Worm (Caenorhabditis elegans) whole organism, late embryonic: ENCODE measurements around the gene F28B4.3.

ENCODE experiments used
- ama-1 ChIP-seq: fragments of 150-350 bp; optimal IDR thresholded peaks from 2 replicates; lab custom pipeline; 2014
- elt-2 ChIP-seq: sonication (generic microtip); optimal IDR thresholded peaks from 2 replicates; lab custom pipeline; 2016; ENCODE audit warnings: missing genetic modification reagents, missing genetic modification characterization, missing compliant biosample characterization
- odd-2 ChIP-seq: sonication (generic microtip); optimal IDR thresholded peaks from 2 replicates; lab custom pipeline; 2017; ENCODE audit warnings: antibody characterized with exemption, mild to moderate bottlenecking, missing genetic modification characterization, missing compliant biosample characterization
- pha-4 ChIP-seq: fragments of 150-350 bp; optimal IDR thresholded peaks from 2 replicates; lab custom pipeline; 2018; ENCODE audit warnings: missing biosample characterization, missing genetic modification reagents, missing genetic modification characterization
- unc-42 ChIP-seq: sonication (generic microtip); optimal IDR thresholded peaks from 2 replicates; lab custom pipeline; 2016; ENCODE audit warnings: missing genotype, missing genetic modification characterization, missing compliant biosample characterization
- zip-5 ChIP-seq: sonication (generic microtip); optimal IDR thresholded peaks from 2 replicates; lab custom pipeline; 2016; ENCODE audit warnings: missing genetic modification characterization, missing compliant biosample characterization

DNA sequence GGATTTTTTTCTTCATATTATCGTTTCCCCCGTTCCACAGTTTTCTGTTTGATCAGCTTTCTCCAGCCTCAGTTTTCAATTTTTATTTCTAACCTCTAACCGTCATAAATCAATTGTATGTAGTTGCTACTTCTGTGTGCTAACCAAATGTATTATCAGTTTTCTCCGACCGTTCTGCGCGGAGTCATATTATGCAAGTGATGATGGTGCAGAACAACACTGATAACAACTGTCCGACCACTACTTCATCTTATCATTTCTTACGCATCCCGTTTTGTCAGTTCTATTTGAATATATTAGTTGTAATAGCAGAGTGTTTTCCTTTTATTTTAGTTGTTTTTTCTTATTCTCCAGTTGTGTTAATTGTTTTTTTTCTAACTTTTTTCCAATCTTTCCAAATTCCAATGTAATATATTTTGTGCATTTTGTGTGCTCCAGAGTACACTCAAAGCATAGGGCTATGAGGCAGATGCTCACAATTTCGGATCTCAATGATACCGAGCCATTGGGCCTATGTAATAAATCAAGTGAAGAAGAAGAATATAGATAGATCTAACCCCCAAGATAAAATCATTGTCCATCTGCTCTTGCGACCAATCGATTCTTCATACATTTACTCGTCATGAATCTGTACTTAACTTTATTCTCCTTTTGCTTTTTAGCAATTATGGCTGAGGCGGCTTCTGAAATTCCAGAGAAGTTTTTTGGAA, 21.7 kb upstream of the F28B4.3 start, which contains the start of gene lbp-3:
- TF ChIP-seq odd-2 (no peak), unc-42 (tag; lab: Kevin White, UChicago) (no peak), elt-2 (peak; percentile 97), pha-4 (no peak), zip-5 (tag; lab: Kevin White, UChicago) (no peak), ama-1 (lab: Kevin White, UChicago) (no peak)
